Worm (Caenorhabditis elegans) whole organism, L4 larva: ENCODE measurements around the gene nhr-205.

Experiments used
- ces-1 ChIP-seq: fragments of 150-350 bp; sonication (generic microtip); optimal IDR thresholded peaks from 4 replicates; lab custom pipeline; 2014; ENCODE audit warnings: missing biosample characterization, missing genetic modification reagents, missing genetic modification characterization
- egl-43 ChIP-seq: fragments of 200-800 bp; sonication (Bioruptor generic); IDR thresholded peaks from 2 replicates; pipeline ENCODE4 v1.3.6; 2022; ENCODE audit warnings: missing genetic modification reagents, missing genetic modification characterization, missing compliant biosample characterization
- fos-1 ChIP-seq: fragments of 150-350 bp; optimal IDR thresholded peaks from 2 replicates; lab custom pipeline; 2014; ENCODE audit warnings: missing biosample characterization, missing genetic modification characterization
- spr-3 ChIP-seq: fragments of 200-800 bp; sonication (Bioruptor generic); optimal IDR thresholded peaks from 2 replicates; lab custom pipeline; 2018; ENCODE audit warnings: mild to moderate bottlenecking, missing genetic modification characterization, missing compliant biosample characterization

DNA sequence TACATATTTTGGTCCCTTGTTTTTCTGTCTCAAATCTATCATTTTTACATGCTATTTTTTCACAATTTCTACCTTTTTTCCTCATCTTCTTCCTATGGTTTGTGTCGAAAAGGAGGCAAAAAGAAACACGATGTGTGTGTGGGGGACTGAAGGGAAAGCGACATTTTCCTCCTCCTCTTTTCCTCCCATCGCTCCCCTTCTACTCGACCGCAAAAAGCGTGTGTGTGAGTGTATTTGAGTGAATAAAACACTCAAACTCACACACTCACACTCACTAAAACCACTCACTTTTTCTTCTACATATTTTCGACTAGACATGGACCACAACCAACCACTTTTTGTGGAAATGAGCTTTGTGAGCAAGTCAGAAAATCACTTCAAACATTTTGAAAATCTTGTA is 40.1 kb downstream of the nhr-205 start:
- 0 out of 2 replicates have a peak, but pooled peaks have one; percentile 20 for TF ChIP-seq egl-43
- no peak for TF ChIP-seq spr-3 (GFP tag; lab: Kevin White, UChicago)
- TF ChIP-seq ces-1 (GFP tag; lab: Kevin White, UChicago), result no peak
- TF ChIP-seq fos-1, result no peak
